Fruit fly (Drosophila melanogaster) whole organism, adult: Measurements from ENCODE around the gene RapGAP1.

Experiments used
- CG11617 ChIP-seq: fragments of 200-800 bp; sonication (Bioruptor generic); optimal IDR thresholded peaks from 2 replicates; lab custom pipeline; 2017; ENCODE audit warnings: mild to moderate bottlenecking, missing biosample characterization, missing genetic modification reagents, missing genetic modification characterization
- CG33017 ChIP-seq: fragments of 200-800 bp; sonication (Bioruptor generic); optimal IDR thresholded peaks from 2 replicates; lab custom pipeline; 2018; ENCODE audit warnings: missing biosample characterization, mild to moderate bottlenecking, missing genetic modification characterization, moderate library complexity
- CG7101 ChIP-seq: fragments of 200-800 bp; sonication (Bioruptor generic); optimal IDR thresholded peaks from 2 replicates; lab custom pipeline; 2018; ENCODE audit warnings: missing biosample characterization, mild to moderate bottlenecking, missing genetic modification characterization, moderate library complexity
- Hr96 ChIP-seq: fragments of 200-800 bp; sonication (Bioruptor generic); optimal IDR thresholded peaks from 2 replicates; lab custom pipeline; 2016; ENCODE audit warnings: missing biosample characterization, missing genetic modification characterization
- Mnt ChIP-seq: fragments of 200-800 bp; sonication (Bioruptor generic); optimal IDR thresholded peaks from 2 replicates; lab custom pipeline; 2016; ENCODE audit warnings: missing biosample characterization, mild to moderate bottlenecking, missing genetic modification characterization
- bab1 ChIP-seq: fragments of 200-800 bp; sonication (Bioruptor generic); optimal IDR thresholded peaks from 3 replicates; lab custom pipeline; 2019; ENCODE audit warnings: missing biosample characterization, mild to moderate bottlenecking, missing genetic modification characterization, moderate library complexity
- cic ChIP-seq: fragments of 200-800 bp; sonication (Bioruptor generic); optimal IDR thresholded peaks from 2 replicates; lab custom pipeline; 2017; ENCODE audit warnings: missing biosample characterization, mild to moderate bottlenecking, missing genetic modification characterization, moderate library complexity
- cnc ChIP-seq, 2 experiments: fragments of >200 bp; optimal IDR thresholded peaks; 2 replicates each; lab custom pipeline; 2017
- kay ChIP-seq: fragments of 200-800 bp; sonication (Bioruptor generic); peaks from one replicate; lab custom pipeline; 2016; ENCODE audit warnings: missing biosample characterization, missing genetic modification characterization, borderline replicate concordance
- pad ChIP-seq: fragments of 200-800 bp; sonication (Bioruptor generic); optimal IDR thresholded peaks from 3 replicates; lab custom pipeline; 2017; ENCODE audit warnings: missing biosample characterization, missing genetic modification characterization, mild to moderate bottlenecking, moderate library complexity, missing genetic modification reagents

- TF ChIP-seq CG11617 (no peak), kay (no peak), cnc (optimal IDR thresholded peaks at IDR 0.05; lab: Kevin White, UChicago) (no peak), CG33017 (tag; lab: Kevin White, UChicago) (no peak), Mnt (no peak), CG7101 (tag; lab: Kevin White, UChicago) (no peak), bab1 (GFP tag; lab: Kevin White, UChicago) (no peak), Hr96 (GFP tag; lab: Kevin White, UChicago) (no peak), cic (no peak), pad (GFP tag; lab: Kevin White, UChicago) (no peak)
These were observed 48.7 kb upstream of the RapGAP1 start for dm6 chr2L:7627474-7627873.
